Fruit fly (Drosophila melanogaster) whole organism, embryonic: ENCODE measurements around the gene CG33332.
A peak's percentile ranks its signal among the peaks of the same experiment; 100 is the strongest.

Source experiments
- Abd-B ChIP-seq: fragments of 200-800 bp; sonication (Bioruptor generic); optimal IDR thresholded peaks from 2 replicates; lab custom pipeline; 2018; ENCODE audit warnings: missing biosample characterization, mild to moderate bottlenecking, missing genetic modification characterization, moderate library complexity
- B-H1 ChIP-seq: fragments of 200-800 bp; sonication (Bioruptor generic); IDR thresholded peaks from 3 replicates; pipeline ENCODE4 v1.3.6; 2022; ENCODE audit warnings: missing biosample characterization, missing genetic modification characterization
- BEAF-32 ChIP-seq: fragments of 200-800 bp; sonication (Bioruptor generic); optimal IDR thresholded peaks from 3 replicates; lab custom pipeline; 2017; ENCODE audit warnings: missing biosample characterization, missing genetic modification characterization, mild to moderate bottlenecking, moderate library complexity, missing genetic modification reagents
- Blimp-1 ChIP-seq: fragments of 200-800 bp; sonication (Bioruptor generic); optimal IDR thresholded peaks from 3 replicates; lab custom pipeline; 2018; ENCODE audit warnings: missing biosample characterization, missing genetic modification characterization, mild to moderate bottlenecking, moderate library complexity, missing genetic modification reagents
- CG10654 ChIP-seq: fragments of 200-800 bp; sonication (Bioruptor generic); optimal IDR thresholded peaks from 2 replicates; lab custom pipeline; 2016; ENCODE audit warnings: missing biosample characterization, missing genetic modification characterization
- CG10979 ChIP-seq: fragments of 200-800 bp; sonication (Bioruptor generic); optimal IDR thresholded peaks from 2 replicates; lab custom pipeline; 2018; ENCODE audit warnings: missing biosample characterization, mild to moderate bottlenecking, missing genetic modification characterization, moderate library complexity
- CG1233 ChIP-seq: fragments of 200-800 bp; sonication (Bioruptor generic); optimal IDR thresholded peaks from 4 replicates; lab custom pipeline; 2018; ENCODE audit warnings: missing biosample characterization, mild to moderate bottlenecking, missing genetic modification characterization
- CG15514 ChIP-seq: fragments of 200-800 bp; sonication (Bioruptor generic); optimal IDR thresholded peaks from 3 replicates; lab custom pipeline; 2017; ENCODE audit warnings: missing biosample characterization, missing genetic modification characterization, mild to moderate bottlenecking, moderate library complexity, missing genetic modification reagents
- CG1602 ChIP-seq: fragments of 200-800 bp; sonication (Bioruptor generic); optimal IDR thresholded peaks from 3 replicates; lab custom pipeline; 2016; ENCODE audit warnings: missing biosample characterization, missing genetic modification characterization
- CG16813 ChIP-seq: fragments of 200-800 bp; sonication (Bioruptor generic); IDR thresholded peaks from 3 replicates; pipeline ENCODE4 v1.3.6; 2022; ENCODE audit warnings: missing biosample characterization, missing genetic modification characterization; ENCODE audit not compliant: partially characterized antibody
- CG16863 ChIP-seq: fragments of 200-800 bp; sonication (Bioruptor generic); optimal IDR thresholded peaks from 3 replicates; lab custom pipeline; 2016; ENCODE audit warnings: missing biosample characterization, missing genetic modification characterization
- CG31224 ChIP-seq: fragments of 200-800 bp; sonication (Bioruptor generic); IDR thresholded peaks from 2 replicates; pipeline ENCODE4 v1.3.6; 2022; ENCODE audit warnings: missing biosample characterization, missing genetic modification characterization
- CG33213 ChIP-seq: fragments of 200-800 bp; sonication (Bioruptor generic); optimal IDR thresholded peaks from 3 replicates; lab custom pipeline; 2016; ENCODE audit warnings: missing biosample characterization, missing genetic modification characterization
- CG3995 ChIP-seq: fragments of 200-800 bp; sonication (Bioruptor generic); optimal IDR thresholded peaks from 3 replicates; lab custom pipeline; 2016; ENCODE audit warnings: missing biosample characterization, missing genetic modification characterization
- CG42726 ChIP-seq: fragments of 200-800 bp; sonication (Bioruptor generic); IDR thresholded peaks from 2 replicates; pipeline ENCODE4 v1.3.6; 2022; ENCODE audit warnings: missing biosample characterization, missing genetic modification characterization; ENCODE audit not compliant: partially characterized antibody
- CG4282 ChIP-seq: fragments of 200-800 bp; sonication (Bioruptor generic); optimal IDR thresholded peaks from 2 replicates; lab custom pipeline; 2016; ENCODE audit warnings: missing biosample characterization, missing genetic modification characterization
- CG4424 ChIP-seq: fragments of 200-800 bp; sonication (Bioruptor generic); optimal IDR thresholded peaks from 3 replicates; lab custom pipeline; 2016; ENCODE audit warnings: missing biosample characterization, missing genetic modification characterization
- CG4617 ChIP-seq: fragments of 200-800 bp; sonication (Bioruptor generic); optimal IDR thresholded peaks from 3 replicates; lab custom pipeline; 2016; ENCODE audit warnings: missing biosample characterization, missing genetic modification characterization, borderline replicate concordance
- CG5245 ChIP-seq: fragments of 200-800 bp; sonication (Bioruptor generic); optimal IDR thresholded peaks from 3 replicates; lab custom pipeline; 2016; ENCODE audit warnings: missing biosample characterization, missing genetic modification characterization
- CG5953 ChIP-seq: fragments of 200-800 bp; sonication (Bioruptor generic); IDR thresholded peaks from 2 replicates; pipeline ENCODE4 v1.3.6; 2022; ENCODE audit warnings: missing biosample characterization, missing genetic modification characterization
- CG7357 ChIP-seq: fragments of 200-800 bp; sonication (Bioruptor generic); IDR thresholded peaks from 3 replicates; pipeline ENCODE4 v1.3.6; 2022; ENCODE audit warnings: missing biosample characterization, missing genetic modification characterization
- CG7786 ChIP-seq: fragments of 200-800 bp; sonication (Bioruptor generic); optimal IDR thresholded peaks from 2 replicates; lab custom pipeline; 2016; ENCODE audit warnings: missing biosample characterization, missing genetic modification characterization
- CG7963 ChIP-seq: fragments of 200-800 bp; sonication (Bioruptor generic); IDR thresholded peaks from 3 replicates; pipeline ENCODE4 v1.3.6; 2022; ENCODE audit warnings: missing biosample characterization, missing genetic modification characterization; ENCODE audit not compliant: partially characterized antibody
- CG9727 ChIP-seq: fragments of 200-800 bp; sonication (Bioruptor generic); optimal IDR thresholded peaks from 3 replicates; lab custom pipeline; 2017; ENCODE audit warnings: missing biosample characterization, mild to moderate bottlenecking, missing genetic modification characterization
- Camta ChIP-seq: fragments of 200-800 bp; sonication (Bioruptor generic); optimal IDR thresholded peaks from 2 replicates; lab custom pipeline; 2016; ENCODE audit warnings: missing biosample characterization, missing genetic modification characterization
- CkIIα-i1 ChIP-seq: fragments of 200-800 bp; sonication (Bioruptor generic); IDR thresholded peaks from 2 replicates; pipeline ENCODE4 v1.3.6; 2022; ENCODE audit warnings: missing biosample characterization, missing genetic modification characterization
- E2f1 ChIP-seq: fragments of 200-800 bp; sonication (Bioruptor generic); IDR thresholded peaks from 2 replicates; pipeline ENCODE4 v1.3.6; 2022; ENCODE audit warnings: missing biosample characterization, missing genetic modification characterization
- HLH54F ChIP-seq: fragments of 200-800 bp; sonication (Bioruptor generic); optimal IDR thresholded peaks from 3 replicates; lab custom pipeline; 2016; ENCODE audit warnings: missing biosample characterization, missing genetic modification characterization
- Hr3 ChIP-seq: fragments of 200-800 bp; sonication (Bioruptor generic); optimal IDR thresholded peaks from 3 replicates; lab custom pipeline; 2016; ENCODE audit warnings: missing biosample characterization, missing genetic modification characterization
- Mrtf ChIP-seq: fragments of 200-800 bp; sonication (Bioruptor generic); IDR thresholded peaks from 3 replicates; pipeline ENCODE4 v1.3.6; 2022; ENCODE audit warnings: missing biosample characterization, missing genetic modification characterization
- Oli ChIP-seq: fragments of 200-800 bp; sonication (Bioruptor generic); optimal IDR thresholded peaks from 2 replicates; lab custom pipeline; 2018; ENCODE audit warnings: missing biosample characterization, mild to moderate bottlenecking, missing genetic modification characterization, moderate library complexity
- Pdp1 ChIP-seq, 2 experiments: fragments of 200-800 bp; sonication (Bioruptor generic); optimal IDR thresholded peaks; 3 replicates each; lab custom pipeline; 2016; ENCODE audit warnings: missing biosample characterization in 2 of 2, missing genetic modification characterization in 2 of 2, mild to moderate bottlenecking in 1 of 2, moderate library complexity in 1 of 2
- Sin3A ChIP-seq: fragments of >200 bp; optimal IDR thresholded peaks from 2 replicates; lab custom pipeline; 2018
- Sox100B ChIP-seq: fragments of 200-800 bp; sonication (Bioruptor generic); optimal IDR thresholded peaks from 3 replicates; lab custom pipeline; 2018; ENCODE audit warnings: missing biosample characterization, mild to moderate bottlenecking, missing genetic modification characterization
- Trl ChIP-seq, 3 experiments: fragments of >200 bp in 2 of 3; fragments of 200-800 bp in 1 of 3; sonication (Bioruptor generic) in 1 of 3; optimal IDR thresholded peaks; 2 replicates in 1 of 3; 3 replicates in 2 of 3; lab custom pipeline; 2016 to 2017; ENCODE audit warnings: missing biosample characterization in 1 of 3, missing genetic modification characterization in 1 of 3
- bbx ChIP-seq: fragments of 200-800 bp; sonication (Bioruptor generic); IDR thresholded peaks from 2 replicates; pipeline ENCODE4 v1.3.6; 2022; ENCODE audit warnings: missing biosample characterization, missing genetic modification characterization; ENCODE audit not compliant: partially characterized antibody
- btn ChIP-seq: fragments of 200-800 bp; sonication (Bioruptor generic); optimal IDR thresholded peaks from 2 replicates; lab custom pipeline; 2016; ENCODE audit warnings: missing biosample characterization, missing genetic modification characterization
- ci ChIP-seq: fragments of 200-800 bp; sonication (Bioruptor generic); IDR thresholded peaks from 3 replicates; pipeline ENCODE4 v1.3.6; 2022; ENCODE audit warnings: missing biosample characterization, missing genetic modification characterization
- cwo ChIP-seq: fragments of 200-800 bp; sonication (Bioruptor generic); optimal IDR thresholded peaks from 3 replicates; lab custom pipeline; 2017; ENCODE audit warnings: missing biosample characterization, missing genetic modification characterization, mild to moderate bottlenecking, moderate library complexity, missing genetic modification reagents
- danr ChIP-seq: fragments of 200-800 bp; sonication (Bioruptor generic); IDR thresholded peaks from 2 replicates; pipeline ENCODE4 v1.3.6; 2022; ENCODE audit warnings: missing biosample characterization, missing genetic modification characterization
- fd3F ChIP-seq: fragments of 200-800 bp; sonication (Bioruptor generic); optimal IDR thresholded peaks from 2 replicates; lab custom pipeline; 2018; ENCODE audit warnings: missing biosample characterization, mild to moderate bottlenecking, missing genetic modification characterization, moderate library complexity
- gce ChIP-seq: fragments of 200-800 bp; sonication (Bioruptor generic); IDR thresholded peaks from 3 replicates; pipeline ENCODE4 v1.3.6; 2022; ENCODE audit warnings: missing biosample characterization, missing genetic modification characterization
- mirr ChIP-seq: fragments of 200-800 bp; sonication (Bioruptor generic); optimal IDR thresholded peaks from 3 replicates; lab custom pipeline; 2018; ENCODE audit warnings: missing biosample characterization, mild to moderate bottlenecking, missing genetic modification characterization
- pho ChIP-seq: fragments of 200-800 bp; sonication (Bioruptor generic); optimal IDR thresholded peaks from 2 replicates; lab custom pipeline; 2016; ENCODE audit warnings: missing biosample characterization, missing genetic modification characterization
- pita ChIP-seq: fragments of 200-800 bp; sonication (Bioruptor generic); optimal IDR thresholded peaks from 2 replicates; lab custom pipeline; 2017; ENCODE audit warnings: missing biosample characterization, mild to moderate bottlenecking, missing genetic modification characterization
- slou ChIP-seq: fragments of 200-800 bp; sonication (Bioruptor generic); optimal IDR thresholded peaks from 3 replicates; lab custom pipeline; 2016; ENCODE audit warnings: missing biosample characterization, missing genetic modification characterization
- tup ChIP-seq: fragments of 200-800 bp; sonication (Bioruptor generic); optimal IDR thresholded peaks from 2 replicates; lab custom pipeline; 2016; ENCODE audit warnings: missing biosample characterization, mild to moderate bottlenecking, missing genetic modification characterization, moderate library complexity

Gene CG33332

dm6 chr3R:14893791-14894782 lies 7.8 kb downstream of the CG33332 start, which contains the start of gene Dph2 (continued):
- TF ChIP-seq HLH54F (GFP tag; lab: Kevin White, UChicago) (peak; percentile 22), gce (peak; percentile 60; the same call in 1 of the 3 replicates), Hr3 (peak; percentile 84), CG4424 (GFP tag; lab: Kevin White, UChicago) (peak; percentile 23), CG1233 (GFP tag; lab: Kevin White, UChicago) (peak; percentile 59), CkIIα-i1 (no peak), E2f1 (GFP tag; lab: Robert Waterston, UW) (peak; percentile 88), ci (peak; percentile 75), slou (GFP tag; lab: Kevin White, UChicago) (no peak), CG31224 (GFP tag; lab: Robert Waterston, UW) (peak; percentile 66), Oli (tag; lab: Kevin White, UChicago) (peak; percentile 63), pita (GFP tag; lab: Kevin White, UChicago) (peak; percentile 83), btn (GFP tag; lab: Kevin White, UChicago) (no peak), mirr (no peak), Pdp1 (GFP tag; optimal IDR thresholded peaks at IDR 0.05; lab: Kevin White, UChicago) (peak; percentile 26 to 39), CG7963 (GFP tag; lab: Robert Waterston, UW) (no peak), cwo (GFP tag; lab: Kevin White, UChicago) (peak; percentile 59), CG4282 (peak; percentile 18), fd3F (GFP tag; lab: Kevin White, UChicago) (peak; percentile 64), CG3995 (peak; percentile 89), Mrtf (GFP tag; lab: Robert Waterston, UW) (peak; percentile 47; the same call in 1 of the 3 replicates), Sox100B (GFP tag; lab: Kevin White, UChicago) (peak; percentile 79), Blimp-1 (peak; percentile 78), CG5953 (GFP tag; lab: Robert Waterston, UW) (peak; percentile 73), BEAF-32 (GFP tag; lab: Kevin White, UChicago) (peak; percentile 48), CG15514 (GFP tag; lab: Kevin White, UChicago) (peak; percentile 66), CG10979 (tag; lab: Kevin White, UChicago) (peak; percentile 76), CG10654 (GFP tag; lab: Kevin White, UChicago) (peak; percentile 23), pho (GFP tag; lab: Kevin White, UChicago) (peak; percentile 53), CG33213 (GFP tag; lab: Kevin White, UChicago) (peak; percentile 48), CG42726 (GFP tag; lab: Robert Waterston, UW) (0 out of 2 replicates have a peak, but pooled peaks have one; percentile 57), CG9727 (GFP tag; lab: Kevin White, UChicago) (peak; percentile 64), bbx (GFP tag; lab: Robert Waterston, UW) (peak; percentile 33; the same call in 1 of the 2 replicates), CG5245 (GFP tag; lab: Kevin White, UChicago) (no peak), CG1602 (GFP tag; lab: Kevin White, UChicago) (peak; percentile 60), CG7786 (peak; percentile 20), CG7357 (GFP tag; lab: Robert Waterston, UW) (peak; percentile 37; the same call in 1 of the 3 replicates), CG16863 (GFP tag; lab: Kevin White, UChicago) (peak; percentile 11), tup (GFP tag; lab: Kevin White, UChicago) (no peak), Abd-B (GFP tag; lab: Kevin White, UChicago) (peak; percentile 78), CG16813 (GFP tag; lab: Robert Waterston, UW) (no peak), B-H1 (GFP tag; lab: Robert Waterston, UW) (peak; percentile 67), CG4617 (GFP tag; lab: Kevin White, UChicago) (peak; percentile 69), danr (GFP tag; lab: Robert Waterston, UW) (peak; percentile 47; the same call in 1 of the 2 replicates), Trl (optimal IDR thresholded peaks at IDR 0.05; lab: Kevin White, UChicago) (no peak), Trl (GFP tag; optimal IDR thresholded peaks at IDR 0.05; lab: Kevin White, UChicago) (peak; percentile 20), Camta (GFP tag; lab: Kevin White, UChicago) (peak; percentile 3), Sin3A (lab: Kevin White, UChicago) (peak; percentile 53)
